Fruit fly (Drosophila melanogaster): ENCODE results near the gene eyg.

Gene eyg

dm6 chr3L:12468016-12468415 is at the start of gene eyg (continued):
- TF ChIP-seq Hr51 (GFP tag; optimal IDR thresholded peaks at IDR 0.05), result peak in 1 of 2 experiments; percentile 30
- no peak for TF ChIP-seq Hmx (GFP tag; optimal IDR thresholded peaks at IDR 0.05)
- TF ChIP-seq bab2 (GFP tag; optimal IDR thresholded peaks at IDR 0.05), result no peak
- no peak for TF ChIP-seq CG34376 (GFP tag; optimal IDR thresholded peaks at IDR 0.05)
- TF ChIP-seq CG30403 (GFP tag; optimal IDR thresholded peaks at IDR 0.05), result no peak
- 0 out of 3 replicates have a peak, but pooled peaks have one; percentile 9 for TF ChIP-seq CG2199 (GFP tag; IDR thresholded peaks at IDR 0.05)
- TF ChIP-seq CG8281 (tag; optimal IDR thresholded peaks at IDR 0.05), result peak; percentile 14
- TF ChIP-seq org-1 (GFP tag; optimal IDR thresholded peaks at IDR 0.05), result peak; percentile 24
- TF ChIP-seq ems (GFP tag; optimal IDR thresholded peaks at IDR 0.05), result no peak
- TF ChIP-seq cato (GFP tag; optimal IDR thresholded peaks at IDR 0.05; ENCODE audit: borderline replicate concordance), result no peak
- no peak for TF ChIP-seq da (GFP tag; optimal IDR thresholded peaks at IDR 0.05)
- peak; percentile 28 for TF ChIP-seq CG13775 (GFP tag; optimal IDR thresholded peaks at IDR 0.05)
- peak; percentile 59 for TF ChIP-seq eyg (GFP tag; optimal IDR thresholded peaks at IDR 0.05)
- TF ChIP-seq peb (GFP tag; IDR thresholded peaks at IDR 0.05), result no peak
- peak; percentile 13; the same call in 1 of the 2 replicates for TF ChIP-seq onecut (GFP tag; IDR thresholded peaks at IDR 0.05)
- peak; percentile 86 for TF ChIP-seq CoRest (tag; optimal IDR thresholded peaks at IDR 0.05)
- peak; percentile 6 for TF ChIP-seq fd64A (GFP tag; optimal IDR thresholded peaks at IDR 0.05)
- peak; percentile 64; the same call in 1 of the 2 replicates for TF ChIP-seq Xrp1 (GFP tag; IDR thresholded peaks at IDR 0.05)
- TF ChIP-seq kni (GFP tag; optimal IDR thresholded peaks at IDR 0.05), result peak; percentile 73
- TF ChIP-seq dan (GFP tag; IDR thresholded peaks at IDR 0.05), result no peak
- peak; percentile 83 for TF ChIP-seq HmgD (GFP tag; optimal IDR thresholded peaks at IDR 0.05)
- TF ChIP-seq Dll (GFP tag; IDR thresholded peaks at IDR 0.05; ENCODE audit: partially characterized antibody), result 0 out of 4 replicates have a peak, but pooled peaks have one; percentile 28
- 0 out of 2 replicates have a peak, but pooled peaks have one; percentile 20 for TF ChIP-seq slbo (GFP tag; IDR thresholded peaks at IDR 0.05)
- no peak for TF ChIP-seq Atf-2 (GFP tag; optimal IDR thresholded peaks at IDR 0.05)
- TF ChIP-seq ttk (GFP tag; IDR thresholded peaks at IDR 0.05), result no peak
- TF ChIP-seq CG17359 (tag; optimal IDR thresholded peaks at IDR 0.05), result peak; percentile 25
- TF ChIP-seq crp (GFP tag; optimal IDR thresholded peaks at IDR 0.05), result no peak
- peak; percentile 100 for TF ChIP-seq CG10321 (GFP tag; IDR thresholded peaks at IDR 0.05)
- TF ChIP-seq CG9876 (GFP tag; optimal IDR thresholded peaks at IDR 0.05), result peak; percentile 9
- TF ChIP-seq chn (GFP tag; optimal IDR thresholded peaks at IDR 0.05), result peak; percentile 4
- peak; percentile 18 for TF ChIP-seq jing (GFP tag; optimal IDR thresholded peaks at IDR 0.05)
- TF ChIP-seq Adf1 (GFP tag; IDR thresholded peaks at IDR 0.05), result peak; percentile 76
- no peak for TF ChIP-seq hb (GFP tag; IDR thresholded peaks at IDR 0.05; ENCODE audit: partially characterized antibody)
- TF ChIP-seq CG8765 (GFP tag; IDR thresholded peaks at IDR 0.05), result 0 out of 2 replicates have a peak, but pooled peaks have one; percentile 9
- no peak for TF ChIP-seq TFAM (GFP tag; optimal IDR thresholded peaks at IDR 0.05)
- TF ChIP-seq mam (GFP tag; optimal IDR thresholded peaks at IDR 0.05), result peak; percentile 34
- TF ChIP-seq Max (GFP tag; optimal IDR thresholded peaks at IDR 0.05), result no peak
- TF ChIP-seq CG7987 (GFP tag; optimal IDR thresholded peaks at IDR 0.05), result peak; percentile 47
- TF ChIP-seq gro (GFP tag; optimal IDR thresholded peaks at IDR 0.05), result peak; percentile 54
- TF ChIP-seq dmrt11E (tag; optimal IDR thresholded peaks at IDR 0.05), result peak; percentile 19
- TF ChIP-seq HLH4C (GFP tag; IDR thresholded peaks at IDR 0.05; ENCODE audit: partially characterized antibody), result peak; percentile 36; the same call in 1 of the 3 replicates
- TF ChIP-seq CG30431 (GFP tag; optimal IDR thresholded peaks at IDR 0.05), result no peak
- no peak for TF ChIP-seq CG12104 (GFP tag; optimal IDR thresholded peaks at IDR 0.05)
- peak; percentile 94 for TF ChIP-seq Med (GFP tag)
- TF ChIP-seq Myb (GFP tag; optimal IDR thresholded peaks at IDR 0.05), result peak; percentile 16
- peak; percentile 81 for TF ChIP-seq HmgZ (tag; optimal IDR thresholded peaks at IDR 0.05)
- TF ChIP-seq gcm (GFP tag; optimal IDR thresholded peaks at IDR 0.05), result peak; percentile 41
- TF ChIP-seq YL-1 (GFP tag; optimal IDR thresholded peaks at IDR 0.05), result no peak
- TF ChIP-seq schlank (tag; optimal IDR thresholded peaks at IDR 0.05), result peak; percentile 21
- peak; percentile 100 for TF ChIP-seq CG17385 (GFP tag; optimal IDR thresholded peaks at IDR 0.05)
